Fruit fly (Drosophila melanogaster): ENCODE measurements around the gene CG14383.

DNA sequence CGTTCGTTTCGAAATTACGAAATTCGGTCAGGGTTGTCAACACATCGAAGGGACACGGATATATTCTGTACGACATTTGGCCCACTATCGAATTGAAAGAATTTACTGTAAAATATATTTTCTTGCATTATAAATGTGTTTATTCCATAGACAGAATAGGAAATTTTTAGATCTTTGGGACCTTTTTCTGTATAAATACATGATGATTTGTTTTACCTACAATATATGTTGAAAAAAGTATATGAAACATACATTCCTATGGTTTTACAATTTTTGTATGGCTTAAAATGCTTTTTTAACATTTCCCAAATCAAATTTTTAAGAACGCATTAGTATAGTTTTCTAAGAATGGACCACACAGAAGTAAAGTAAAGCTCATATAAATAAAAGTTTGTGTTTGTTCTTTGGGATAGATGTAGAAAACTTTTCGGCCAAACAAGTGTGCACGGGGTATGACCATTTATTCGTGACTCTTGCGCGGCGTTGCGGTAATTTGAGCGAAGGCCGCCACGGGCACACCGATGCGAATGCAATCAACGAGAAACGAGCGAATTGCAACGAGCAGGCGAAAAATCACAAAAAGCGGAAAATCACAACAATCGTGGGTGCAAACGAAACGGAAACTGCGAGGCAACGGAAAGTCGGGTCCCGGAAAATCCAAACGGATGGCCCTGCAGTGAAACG, 9.4 kb upstream of the CG14383 start, which contains the start of the genes CG17327, CG44194 and CG7518:
- TF ChIP-seq CTCF (optimal IDR thresholded peaks at IDR 0.05) (no peak), CG8478 (optimal IDR thresholded peaks at IDR 0.05) (no peak)
